Worm (Caenorhabditis elegans) whole organism, L1 larva: ENCODE measurements around the gene W10C6.2.
A peak's percentile ranks its signal among the peaks of the same experiment; 100 is the strongest.

Experiments used
- C16A3.4 ChIP-seq: fragments of 150-350 bp; optimal IDR thresholded peaks from 2 replicates; lab custom pipeline; 2014; ENCODE audit warnings: missing biosample characterization, missing genetic modification characterization
- C34B4.2 ChIP-seq: sonication (generic microtip); optimal IDR thresholded peaks from 2 replicates; lab custom pipeline; 2017; ENCODE audit warnings: mild to moderate bottlenecking, missing genetic modification characterization, missing compliant biosample characterization
- F16B12.6 ChIP-seq: fragments of 150-350 bp; optimal IDR thresholded peaks from 2 replicates; lab custom pipeline; 2014; ENCODE audit warnings: missing biosample characterization, missing genetic modification characterization
- Y116A8C.19 ChIP-seq: sonication (generic microtip); optimal IDR thresholded peaks from 2 replicates; lab custom pipeline; 2016; ENCODE audit warnings: missing compliant biosample characterization, missing genetic modification characterization, borderline replicate concordance
- alr-1 ChIP-seq: fragments of 200-800 bp; sonication (Bioruptor generic); optimal IDR thresholded peaks from 2 replicates; lab custom pipeline; 2018; ENCODE audit warnings: borderline replicate concordance, mild to moderate bottlenecking, missing genetic modification characterization, missing compliant biosample characterization
- aly-2 ChIP-seq: fragments of 150-350 bp; optimal IDR thresholded peaks from 2 replicates; lab custom pipeline; 2014; ENCODE audit warnings: missing biosample characterization, missing genetic modification characterization
- ama-1 ChIP-seq: fragments of 150-350 bp; optimal IDR thresholded peaks from 2 replicates; lab custom pipeline; 2014
- blmp-1 ChIP-seq: fragments of 150-350 bp; optimal IDR thresholded peaks from 2 replicates; lab custom pipeline; 2014; ENCODE audit warnings: missing biosample characterization, missing genetic modification characterization
- ceh-63 ChIP-seq: fragments of 200-800 bp; sonication (Bioruptor generic); optimal IDR thresholded peaks from 2 replicates; lab custom pipeline; 2018; ENCODE audit warnings: mild to moderate bottlenecking, missing genetic modification characterization, missing compliant biosample characterization
- ceh-90 ChIP-seq: sonication (generic microtip); optimal IDR thresholded peaks from 2 replicates; lab custom pipeline; 2016; ENCODE audit warnings: missing genetic modification characterization, missing compliant biosample characterization
- efl-1 ChIP-seq, 4 experiments: fragments of 150-350 bp; optimal IDR thresholded peaks in 3 of 4; peaks in 1 of 4; 1 replicate in 1 of 4; 2 replicates in 3 of 4; lab custom pipeline; 2014; ENCODE audit warnings: missing biosample characterization in 2 of 4, missing genetic modification characterization in 2 of 4, missing genetic modification reagents in 2 of 4
- efl-3 ChIP-seq: fragments of 200-800 bp; sonication (Bioruptor generic); optimal IDR thresholded peaks from 2 replicates; lab custom pipeline; 2018; ENCODE audit warnings: mild to moderate bottlenecking, missing genetic modification characterization, missing compliant biosample characterization
- elt-2 ChIP-seq: sonication (generic microtip); optimal IDR thresholded peaks from 2 replicates; lab custom pipeline; 2016; ENCODE audit warnings: missing genetic modification characterization, mild to moderate bottlenecking, inconsistent platforms, missing compliant biosample characterization, missing genetic modification reagents
- elt-3 ChIP-seq, 6 experiments: fragments of 150-350 bp in 1 of 6; sonication (generic microtip); optimal IDR thresholded peaks; 2 replicates each; lab custom pipeline; 2017 to 2018; ENCODE audit warnings: missing biosample characterization in 6 of 6, missing genetic modification characterization in 6 of 6, inconsistent platforms in 1 of 6
- ets-5 ChIP-seq: fragments of 200-800 bp; sonication (Bioruptor generic); IDR thresholded peaks from 2 replicates; pipeline ENCODE4 v1.3.6; 2022; ENCODE audit warnings: missing genetic modification characterization, missing compliant biosample characterization
- grh-1 ChIP-seq: fragments of 200-800 bp; sonication (Bioruptor generic); IDR thresholded peaks from 2 replicates; pipeline ENCODE4 v1.3.6; 2022; ENCODE audit warnings: missing genetic modification reagents, missing genetic modification characterization, missing compliant biosample characterization
- hlh-4 ChIP-seq: sonication (generic microtip); optimal IDR thresholded peaks from 2 replicates; lab custom pipeline; 2016; ENCODE audit warnings: mild to moderate bottlenecking, missing genetic modification characterization, missing compliant biosample characterization
- hpl-2 ChIP-seq: fragments of 150-350 bp; optimal IDR thresholded peaks from 2 replicates; lab custom pipeline; 2014; ENCODE audit warnings: missing biosample characterization, missing genetic modification reagents, missing genetic modification characterization
- jun-1 ChIP-seq: fragments of 150-350 bp; optimal IDR thresholded peaks from 2 replicates; lab custom pipeline; 2014; ENCODE audit warnings: missing biosample characterization, missing genetic modification reagents, missing genetic modification characterization
- lin-14 ChIP-seq: fragments of 200-800 bp; sonication (Bioruptor generic); optimal IDR thresholded peaks from 2 replicates; lab custom pipeline; 2018; ENCODE audit warnings: mild to moderate bottlenecking, missing genetic modification characterization, moderate library complexity, missing compliant biosample characterization
- lin-15B ChIP-seq: fragments of 150-350 bp; sonication (generic microtip); optimal IDR thresholded peaks from 3 replicates; lab custom pipeline; 2014; ENCODE audit warnings: missing biosample characterization, missing genetic modification characterization
- lin-35 ChIP-seq, 2 experiments: fragments of 150-350 bp; optimal IDR thresholded peaks; 2 replicates each; lab custom pipeline; 2014; ENCODE audit warnings: missing biosample characterization in 2 of 2, missing genetic modification characterization in 2 of 2, missing genetic modification reagents in 2 of 2
- lin-39 ChIP-seq: fragments of 150-350 bp; optimal IDR thresholded peaks from 2 replicates; lab custom pipeline; 2014; ENCODE audit warnings: missing biosample characterization, missing genetic modification reagents, missing genetic modification characterization
- lir-3 ChIP-seq: sonication (generic microtip); optimal IDR thresholded peaks from 2 replicates; lab custom pipeline; 2016; ENCODE audit warnings: mild to moderate bottlenecking, missing genetic modification characterization, moderate library complexity, missing compliant biosample characterization; ENCODE audit not compliant: poor library complexity
- mdl-1 ChIP-seq, 2 experiments: fragments of 150-350 bp; optimal IDR thresholded peaks; 2 replicates each; lab custom pipeline; 2014 to 2017; ENCODE audit warnings: missing biosample characterization in 2 of 2, missing genetic modification characterization in 2 of 2, inconsistent platforms in 1 of 2
- mep-1 ChIP-seq: fragments of 150-350 bp; optimal IDR thresholded peaks from 2 replicates; lab custom pipeline; 2014; ENCODE audit warnings: missing biosample characterization, missing genetic modification characterization
- nhr-11 ChIP-seq: fragments of 150-350 bp; optimal IDR thresholded peaks from 2 replicates; lab custom pipeline; 2014; ENCODE audit warnings: missing biosample characterization, missing genetic modification characterization
- nhr-12 ChIP-seq: sonication (generic microtip); optimal IDR thresholded peaks from 2 replicates; lab custom pipeline; 2017; ENCODE audit warnings: missing biosample characterization, missing genetic modification characterization
- nhr-20 ChIP-seq: sonication (generic microtip); optimal IDR thresholded peaks from 2 replicates; lab custom pipeline; 2016; ENCODE audit warnings: mild to moderate bottlenecking, missing genetic modification characterization, missing compliant biosample characterization
- nhr-237 ChIP-seq: fragments of 150-350 bp; optimal IDR thresholded peaks from 2 replicates; lab custom pipeline; 2014; ENCODE audit warnings: missing biosample characterization, missing genetic modification characterization
- nhr-28 ChIP-seq: fragments of 150-350 bp; optimal IDR thresholded peaks from 2 replicates; lab custom pipeline; 2014; ENCODE audit warnings: missing biosample characterization, missing genetic modification characterization
- nhr-71 ChIP-seq: sonication (generic microtip); optimal IDR thresholded peaks from 2 replicates; lab custom pipeline; 2016; ENCODE audit warnings: mild to moderate bottlenecking, missing genetic modification characterization, moderate library complexity, missing compliant biosample characterization
- nhr-76 ChIP-seq: sonication (generic microtip); optimal IDR thresholded peaks from 2 replicates; lab custom pipeline; 2017; ENCODE audit warnings: missing biosample characterization, missing genetic modification characterization
- nhr-85 ChIP-seq: sonication (generic microtip); peaks from one replicate; lab custom pipeline; 2016; ENCODE audit warnings: missing genetic modification characterization, inconsistent platforms, missing compliant biosample characterization
- nhr-90 ChIP-seq: sonication (generic microtip); optimal IDR thresholded peaks from 2 replicates; lab custom pipeline; 2016; ENCODE audit warnings: mild to moderate bottlenecking, missing genetic modification characterization, missing compliant biosample characterization; ENCODE audit not compliant: poor library complexity
- pax-3 ChIP-seq: fragments of 200-800 bp; sonication (Bioruptor generic); optimal IDR thresholded peaks from 2 replicates; lab custom pipeline; 2018; ENCODE audit warnings: mild to moderate bottlenecking, missing genetic modification characterization, moderate library complexity, missing compliant biosample characterization
- rnt-1 ChIP-seq: sonication (generic microtip); optimal IDR thresholded peaks from 2 replicates; lab custom pipeline; 2016; ENCODE audit warnings: mild to moderate bottlenecking, missing genetic modification characterization, moderate library complexity, missing compliant biosample characterization
- sox-4 ChIP-seq: sonication (generic microtip); optimal IDR thresholded peaks from 2 replicates; lab custom pipeline; 2016; ENCODE audit warnings: missing genetic modification characterization, missing compliant biosample characterization
- sptf-1 ChIP-seq: fragments of 150-350 bp; optimal IDR thresholded peaks from 2 replicates; lab custom pipeline; 2014; ENCODE audit warnings: missing biosample characterization, missing genetic modification characterization
- sup-37 ChIP-seq: fragments of 200-800 bp; sonication (Bioruptor generic); optimal IDR thresholded peaks from 2 replicates; lab custom pipeline; 2018; ENCODE audit warnings: mild to moderate bottlenecking, missing genetic modification characterization, missing compliant biosample characterization
- tbx-2 ChIP-seq: sonication (generic microtip); optimal IDR thresholded peaks from 2 replicates; lab custom pipeline; 2016; ENCODE audit warnings: missing genetic modification characterization, missing compliant biosample characterization
- unc-30 ChIP-seq: sonication (generic microtip); optimal IDR thresholded peaks from 2 replicates; lab custom pipeline; 2017; ENCODE audit warnings: missing biosample characterization, missing genetic modification characterization
- unc-62 ChIP-seq: fragments of 150-350 bp; optimal IDR thresholded peaks from 2 replicates; lab custom pipeline; 2014; ENCODE audit warnings: missing biosample characterization, missing genetic modification reagents, missing genetic modification characterization
- unc-86 ChIP-seq: sonication (generic microtip); optimal IDR thresholded peaks from 2 replicates; lab custom pipeline; 2016; ENCODE audit warnings: missing genetic modification characterization, missing compliant biosample characterization
- unc-98 ChIP-seq: fragments of 200-800 bp; sonication (Bioruptor generic); IDR thresholded peaks from 2 replicates; pipeline ENCODE4 v1.3.6; 2022; ENCODE audit warnings: missing genetic modification characterization, missing compliant biosample characterization
- vab-15 ChIP-seq: sonication (generic microtip); optimal IDR thresholded peaks from 2 replicates; lab custom pipeline; 2017; ENCODE audit warnings: missing genotype, mild to moderate bottlenecking, missing genetic modification characterization, missing compliant biosample characterization
- zip-4 ChIP-seq: fragments of 200-800 bp; sonication (Bioruptor generic); optimal IDR thresholded peaks from 2 replicates; lab custom pipeline; 2018; ENCODE audit warnings: mild to moderate bottlenecking, missing genetic modification characterization, moderate library complexity, missing compliant biosample characterization
- ztf-11 ChIP-seq, 2 experiments: sonication (generic microtip); optimal IDR thresholded peaks; 2 replicates each; lab custom pipeline; 2016 to 2017; ENCODE audit warnings: missing genetic modification characterization in 2 of 2, missing biosample characterization in 1 of 2, missing compliant biosample characterization in 1 of 2

The W10C6.2 gene

DNA sequence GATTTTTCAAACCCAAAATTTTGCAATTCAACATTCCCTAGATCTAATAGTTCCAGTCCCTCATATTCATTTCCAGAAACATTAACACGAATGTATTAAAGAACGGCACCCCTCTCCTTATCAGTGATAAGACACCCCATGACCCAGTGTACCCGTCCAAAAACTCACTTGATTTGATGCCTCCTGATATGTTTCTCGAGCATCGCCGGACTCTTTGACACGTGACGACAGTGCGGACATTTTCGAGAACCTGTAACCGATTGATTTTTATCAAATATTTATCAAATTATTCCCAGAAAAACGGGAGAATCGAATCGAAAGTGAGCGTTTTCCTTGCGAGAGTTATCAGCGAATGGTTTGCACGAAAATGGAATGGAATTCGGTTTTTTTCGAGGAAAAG, 29.3 kb upstream of the W10C6.2 start (continued):
- peak; percentile 35 for TF ChIP-seq nhr-90 (tag; lab: Kevin White, UChicago)
- no peak for TF ChIP-seq C16A3.4 (tag; lab: Kevin White, UChicago)
- TF ChIP-seq tbx-2 (tag; lab: Kevin White, UChicago), result no peak
- TF ChIP-seq ets-5 (GFP tag; lab: Robert Waterston, UW), result no peak
- TF ChIP-seq lin-15B (tag; lab: Kevin White, UChicago), result no peak
- no peak for TF ChIP-seq lin-14 (GFP tag; lab: Kevin White, UChicago)
- TF ChIP-seq unc-62 (GFP tag; lab: Kevin White, UChicago), result no peak
- TF ChIP-seq zip-4 (GFP tag; lab: Kevin White, UChicago), result no peak
- TF ChIP-seq hpl-2, result no peak
- TF ChIP-seq mdl-1 (tag; optimal IDR thresholded peaks at IDR 0.05; lab: Kevin White, UChicago), result peak in 1 of 2 experiments; percentile 40
- no peak for TF ChIP-seq sup-37 (GFP tag; lab: Kevin White, UChicago)
- no peak for TF ChIP-seq jun-1 (tag; lab: Kevin White, UChicago)

DNA sequence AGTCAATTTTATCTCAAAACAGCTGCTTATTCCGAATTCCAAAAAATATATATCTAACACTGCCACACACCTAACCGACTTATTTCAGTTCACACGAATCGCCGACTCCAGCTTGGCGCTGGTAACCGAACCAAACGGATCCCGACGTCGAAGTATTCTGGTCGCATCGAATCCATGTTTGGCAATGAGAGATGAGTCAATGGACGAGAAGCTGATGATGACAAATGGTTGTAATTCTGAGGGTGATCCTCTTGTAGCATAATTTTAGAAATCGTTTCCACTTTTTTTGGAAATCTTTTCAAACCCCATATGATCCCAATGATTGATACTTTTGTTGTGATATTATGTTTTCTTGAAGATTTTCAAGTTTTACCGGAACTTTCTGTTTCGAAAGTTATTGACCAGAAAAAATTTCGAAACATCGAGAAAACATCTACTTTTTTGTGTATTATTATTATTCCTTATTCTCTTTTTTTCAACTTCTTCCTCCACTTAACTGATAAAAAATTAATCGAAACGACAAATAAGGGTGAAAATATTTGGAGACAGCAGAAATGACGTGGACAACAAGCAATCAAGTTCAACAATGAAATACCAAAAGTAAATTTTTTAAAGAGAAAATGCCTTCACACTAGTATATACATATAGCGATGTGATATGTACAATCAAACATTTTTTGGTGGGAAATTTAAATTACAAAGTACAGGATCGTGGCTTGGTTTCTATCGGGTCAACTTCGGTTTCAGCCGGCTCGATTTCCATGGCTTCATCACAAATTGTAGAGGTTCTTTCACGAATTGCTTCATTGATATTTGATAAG, 28.4 kb upstream of the W10C6.2 start:
- TF ChIP-seq hlh-4 (tag; lab: Kevin White, UChicago) (no peak), F16B12.6 (no peak), ceh-90 (tag; lab: Kevin White, UChicago) (no peak), alr-1 (tag; lab: Kevin White, UChicago) (no peak), nhr-11 (tag; lab: Kevin White, UChicago) (no peak), unc-98 (GFP tag; lab: Robert Waterston, UW) (no peak), nhr-71 (tag; lab: Kevin White, UChicago) (peak; percentile 28), nhr-20 (tag; lab: Kevin White, UChicago) (no peak), zip-4 (GFP tag; lab: Kevin White, UChicago) (no peak), ama-1 (peak; percentile 67), sptf-1 (no peak), efl-1 (optimal IDR thresholded peaks at IDR 0.05; lab: Kevin White, UChicago) (no peak), efl-1 (GFP tag; optimal IDR thresholded peaks at IDR 0.05 in 1 of 2; lab: Kevin White, UChicago) (no peak), elt-3 (tag; optimal IDR thresholded peaks at IDR 0.05; lab: Kevin White, UChicago) (no peak), efl-3 (GFP tag; lab: Kevin White, UChicago) (no peak), nhr-90 (tag; lab: Kevin White, UChicago) (peak; percentile 33), lin-35 (GFP tag; optimal IDR thresholded peaks at IDR 0.05; lab: Kevin White, UChicago) (peak in 1 of 2 experiments; percentile 62), ztf-11 (tag; optimal IDR thresholded peaks at IDR 0.05; lab: Kevin White, UChicago) (no peak), sox-4 (tag; lab: Kevin White, UChicago) (no peak), nhr-76 (tag; lab: Kevin White, UChicago) (no peak), grh-1 (GFP tag; lab: Robert Waterston, UW) (0 out of 2 replicates have a peak, but pooled peaks have one; percentile 10), Y116A8C.19 (tag; lab: Kevin White, UChicago) (no peak), hpl-2 (peak; percentile 14), nhr-237 (tag; lab: Kevin White, UChicago) (no peak), C34B4.2 (tag; lab: Kevin White, UChicago) (no peak), pax-3 (tag; lab: Kevin White, UChicago) (no peak), lin-15B (tag; lab: Kevin White, UChicago) (no peak), nhr-12 (tag; lab: Kevin White, UChicago) (no peak), unc-30 (tag; lab: Kevin White, UChicago) (no peak), mep-1 (no peak), unc-86 (tag; lab: Kevin White, UChicago) (no peak), aly-2 (tag; lab: Kevin White, UChicago) (peak; percentile 23), blmp-1 (tag; lab: Kevin White, UChicago) (no peak), nhr-28 (tag; lab: Kevin White, UChicago) (no peak), ets-5 (GFP tag; lab: Robert Waterston, UW) (no peak), lir-3 (tag; lab: Kevin White, UChicago) (no peak), ceh-63 (GFP tag; lab: Kevin White, UChicago) (no peak), jun-1 (tag; lab: Kevin White, UChicago) (peak; percentile 56), nhr-85 (tag; lab: Kevin White, UChicago) (peak; percentile 55), vab-15 (no peak), rnt-1 (tag; lab: Kevin White, UChicago) (no peak), lin-39 (no peak), elt-2 (tag; lab: Kevin White, UChicago) (peak; percentile 60)
